Comparison of ENCODE assay signal across 5 fruit fly cellular contexts in genomic region chr2L:11182610-11183243, dm6.
TF ChIP-seq lines count a peak whose summit lies in the region.

No protein-coding gene starts in this region.

- TF ChIP-seq CTCF in whole organism, embryonic (GFP tag; optimal IDR thresholded peaks at IDR 0.05; lab: Kevin White, UChicago): no peak

TF ChIP-seq in whole organism, adult, 20 proteins besides CTCF, POLR2A, EP300 and RAD21:
- TF ChIP-seq CG1620 (GFP tag; optimal IDR thresholded peaks at IDR 0.05; lab: Kevin White, UChicago): no peak
- TF ChIP-seq CG7045 (GFP tag; optimal IDR thresholded peaks at IDR 0.05; lab: Kevin White, UChicago): no peak
- TF ChIP-seq kay (GFP tag; lab: Kevin White, UChicago; ENCODE audit: borderline replicate concordance): peak; percentile 20
- peak; percentile 86 for TF ChIP-seq tj (GFP tag; optimal IDR thresholded peaks at IDR 0.05; lab: Kevin White, UChicago)

TF ChIP-seq in whole organism, embryonic, 481 proteins besides CTCF, POLR2A, EP300 and RAD21:
- TF ChIP-seq crol (GFP tag; IDR thresholded peaks at IDR 0.05; lab: Robert Waterston, UW) (peak; percentile 74), CG10462 (GFP tag; optimal IDR thresholded peaks at IDR 0.05; lab: Kevin White, UChicago) (no peak), Aef1 (GFP tag; IDR thresholded peaks at IDR 0.05; lab: Robert Waterston, UW) (no peak), bowl (GFP tag; IDR thresholded peaks at IDR 0.05; lab: Robert Waterston, UW) (no peak), CG32767 (GFP tag; IDR thresholded peaks at IDR 0.05; lab: Robert Waterston, UW) (peak; percentile 12; the same call in 1 of the 2 replicates), run (tag; optimal IDR thresholded peaks at IDR 0.05; lab: Kevin White, UChicago) (no peak), corto (GFP tag; optimal IDR thresholded peaks at IDR 0.05; lab: Kevin White, UChicago) (peak; percentile 2)
TF ChIP-seq in whole organism, embryonic: peak in this region for 3.

TF ChIP-seq in whole organism, prepupa, 60 proteins besides CTCF, POLR2A, EP300 and RAD21:
- TF ChIP-seq achi (GFP tag; optimal IDR thresholded peaks at IDR 0.05; lab: Kevin White, UChicago) (no peak), CG8119 (GFP tag; IDR thresholded peaks at IDR 0.05; lab: Robert Waterston, UW) (no peak), dsx (GFP tag; optimal IDR thresholded peaks at IDR 0.05; lab: Kevin White, UChicago; ENCODE audit: poor library complexity, severe bottlenecking) (peak; percentile 59), vri (GFP tag; optimal IDR thresholded peaks at IDR 0.05; lab: Kevin White, UChicago) (no peak), CG6854 (GFP tag; optimal IDR thresholded peaks at IDR 0.05; lab: Kevin White, UChicago) (peak; percentile 31), CG1621 (tag; optimal IDR thresholded peaks at IDR 0.05; lab: Kevin White, UChicago) (peak; percentile 5), lz (GFP tag; optimal IDR thresholded peaks at IDR 0.05; lab: Kevin White, UChicago) (no peak), Eip78C (GFP tag; lab: Kevin White, UChicago) (peak; percentile 61), CG8319 (GFP tag; optimal IDR thresholded peaks at IDR 0.05; lab: Kevin White, UChicago) (no peak), salr (GFP tag; optimal IDR thresholded peaks at IDR 0.05; lab: Kevin White, UChicago) (no peak)

TF ChIP-seq in whole organism, pupa, 21 proteins besides CTCF, POLR2A, EP300 and RAD21:
- TF ChIP-seq CG8159 (tag; optimal IDR thresholded peaks at IDR 0.05; lab: Kevin White, UChicago): no peak
- no peak for TF ChIP-seq CG8301 (tag; optimal IDR thresholded peaks at IDR 0.05; lab: Kevin White, UChicago)
- no peak for TF ChIP-seq CG14655 (GFP tag; optimal IDR thresholded peaks at IDR 0.05; lab: Kevin White, UChicago)
- TF ChIP-seq CG32121 (GFP tag; IDR thresholded peaks at IDR 0.05; lab: Robert Waterston, UW): no peak
- no peak for TF ChIP-seq gl (tag; optimal IDR thresholded peaks at IDR 0.05; lab: Kevin White, UChicago)
- TF ChIP-seq CG17806 (tag; optimal IDR thresholded peaks at IDR 0.05; lab: Kevin White, UChicago): no peak
- TF ChIP-seq CG13204 (GFP tag; optimal IDR thresholded peaks at IDR 0.05; lab: Kevin White, UChicago): peak; percentile 33
- TF ChIP-seq Ets98B (GFP tag; IDR thresholded peaks at IDR 0.05; lab: Robert Waterston, UW): no peak
- TF ChIP-seq Snoo (tag; optimal IDR thresholded peaks at IDR 0.05; lab: Kevin White, UChicago): no peak
- 0 out of 2 replicates have a peak, but pooled peaks have one; percentile 14 for TF ChIP-seq CG10348 (GFP tag; IDR thresholded peaks at IDR 0.05; lab: Robert Waterston, UW)
- no peak for TF ChIP-seq CG15710 (tag; optimal IDR thresholded peaks at IDR 0.05; lab: Kevin White, UChicago)
- peak; percentile 68 for TF ChIP-seq EcR (GFP tag; optimal IDR thresholded peaks at IDR 0.05; lab: Kevin White, UChicago)
- TF ChIP-seq rn (GFP tag; IDR thresholded peaks at IDR 0.05; lab: Robert Waterston, UW): no peak
- peak; percentile 51; the same call in 1 of the 3 replicates for TF ChIP-seq CG4496 (GFP tag; IDR thresholded peaks at IDR 0.05; lab: Robert Waterston, UW)
- peak; percentile 57; the same call in 2 of the 3 replicates for TF ChIP-seq fd96Ca (GFP tag; IDR thresholded peaks at IDR 0.05; lab: Robert Waterston, UW)
TF ChIP-seq in whole organism, pupa: peak in this region for 5.

TF ChIP-seq in whole organism, wandering third instar larva, 38 proteins besides CTCF, POLR2A, EP300 and RAD21:
- no peak for TF ChIP-seq fru (GFP tag; optimal IDR thresholded peaks at IDR 0.05; lab: Kevin White, UChicago)
- no peak for TF ChIP-seq Hnf4 (GFP tag; optimal IDR thresholded peaks at IDR 0.05; lab: Kevin White, UChicago)
- no peak for TF ChIP-seq Rel (GFP tag; optimal IDR thresholded peaks at IDR 0.05; lab: Kevin White, UChicago)
- peak; percentile 75 for TF ChIP-seq Rel (tag; optimal IDR thresholded peaks at IDR 0.05; lab: Kevin White, UChicago)
- TF ChIP-seq Vsx2 (GFP tag; optimal IDR thresholded peaks at IDR 0.05; lab: Kevin White, UChicago; ENCODE audit: partially characterized antibody): peak; percentile 69
- TF ChIP-seq psq (GFP tag; optimal IDR thresholded peaks at IDR 0.05; lab: Kevin White, UChicago): no peak
- peak in 1 of 2 experiments; percentile 19 for TF ChIP-seq dl (GFP tag; optimal IDR thresholded peaks at IDR 0.05; lab: Kevin White, UChicago; ENCODE audit: insufficient read depth in 1 of 2, partially characterized antibody in 2 of 2)
- no peak for TF ChIP-seq woc (GFP tag; optimal IDR thresholded peaks at IDR 0.05; lab: Kevin White, UChicago)
- TF ChIP-seq dmrt93B (GFP tag; optimal IDR thresholded peaks at IDR 0.05; lab: Kevin White, UChicago): no peak
- TF ChIP-seq pan (optimal IDR thresholded peaks at IDR 0.05; lab: Kevin White, UChicago): no peak
- TF ChIP-seq Sp1 (GFP tag; optimal IDR thresholded peaks at IDR 0.05; lab: Kevin White, UChicago): no peak
- no peak for TF ChIP-seq dsf (GFP tag; optimal IDR thresholded peaks at IDR 0.05; lab: Kevin White, UChicago; ENCODE audit: borderline replicate concordance)
- TF ChIP-seq Dif (GFP tag; optimal IDR thresholded peaks at IDR 0.05; lab: Kevin White, UChicago; ENCODE audit: partially characterized antibody): no peak
- no peak for TF ChIP-seq Hr78 (GFP tag; optimal IDR thresholded peaks at IDR 0.05; lab: Kevin White, UChicago)
- TF ChIP-seq sv (GFP tag; optimal IDR thresholded peaks at IDR 0.05; lab: Kevin White, UChicago): no peak
- TF ChIP-seq usp (GFP tag; optimal IDR thresholded peaks at IDR 0.05; lab: Kevin White, UChicago): no peak
